Worm (Caenorhabditis elegans) whole organism, L4/young adult: ENCODE results near the gene zig-10.

Experiments used
- W03F9.2 ChIP-seq: fragments of 150-350 bp; optimal IDR thresholded peaks from 2 replicates; lab custom pipeline; 2014; ENCODE audit warnings: missing biosample characterization, missing genetic modification characterization
- dao-5 ChIP-seq: sonication (generic microtip); optimal IDR thresholded peaks from 2 replicates; lab custom pipeline; 2016; ENCODE audit warnings: missing genotype, missing genetic modification characterization, moderate library complexity, missing compliant biosample characterization
- him-1 ChIP-seq: sonication (generic microtip); optimal IDR thresholded peaks from 2 replicates; lab custom pipeline; 2016; ENCODE audit warnings: missing genotype, missing genetic modification reagents, missing genetic modification characterization, missing compliant biosample characterization

ce11 chrII:6425993-6426392 is 27.5 kb downstream of the zig-10 start, which contains the start of gene col-75:
- TF ChIP-seq him-1 (tag; lab: Kevin White, UChicago) (no peak), dao-5 (tag; lab: Kevin White, UChicago) (no peak), W03F9.2 (tag; lab: Kevin White, UChicago) (no peak)
